Fruit fly (Drosophila melanogaster) S2 (cell line): ENCODE data around the gene Cyfip.

ENCODE experiments used
- CG8478 ChIP-seq: fragments of >200 bp; optimal IDR thresholded peaks from 2 replicates; lab custom pipeline; 2018
- CTCF ChIP-seq, 2 experiments: fragments of >200 bp; optimal IDR thresholded peaks; 2 replicates each; lab custom pipeline; 2018

- TF ChIP-seq CG8478 (lab: Kevin White, UChicago) (no peak), CTCF (optimal IDR thresholded peaks at IDR 0.05; lab: Kevin White, UChicago) (no peak)
These were observed 42.4 kb upstream of the Cyfip start, which contains the start of gene CG45218 for dm6 chr3R:15290642-15291118.
